Worm (Caenorhabditis elegans) whole organism, early embryonic: ENCODE results near the gene wee-1.1.

Source experiments
- F13C5.2 ChIP-seq: sonication (generic microtip); optimal IDR thresholded peaks from 2 replicates; lab custom pipeline; 2017; ENCODE audit warnings: mild to moderate bottlenecking, missing genetic modification characterization, inconsistent platforms, missing compliant biosample characterization
- aly-1 ChIP-seq: sonication (generic microtip); optimal IDR thresholded peaks from 2 replicates; lab custom pipeline; 2016; ENCODE audit warnings: missing genetic modification characterization, missing compliant biosample characterization
- ama-1 ChIP-seq: fragments of 150-350 bp; optimal IDR thresholded peaks from 2 replicates; lab custom pipeline; 2014
- ceh-36 ChIP-seq: sonication (generic microtip); optimal IDR thresholded peaks from 2 replicates; lab custom pipeline; 2016; ENCODE audit warnings: missing genetic modification characterization, inconsistent platforms, missing compliant biosample characterization
- ets-7 ChIP-seq: sonication (generic microtip); optimal IDR thresholded peaks from 2 replicates; lab custom pipeline; 2016; ENCODE audit warnings: missing genotype, missing genetic modification characterization, missing compliant biosample characterization
- flt-1 ChIP-seq: fragments of 200-800 bp; sonication (Bioruptor generic); IDR thresholded peaks from 2 replicates; pipeline ENCODE4 v1.3.6; 2022; ENCODE audit warnings: missing genetic modification characterization, missing compliant biosample characterization
- hmbx-1 ChIP-seq: sonication (generic microtip); optimal IDR thresholded peaks from 2 replicates; lab custom pipeline; 2016; ENCODE audit warnings: mild to moderate bottlenecking, missing genetic modification characterization, missing compliant biosample characterization
- hmg-4 ChIP-seq: fragments of 200-800 bp; sonication (Bioruptor generic); optimal IDR thresholded peaks from 2 replicates; lab custom pipeline; 2018; ENCODE audit warnings: mild to moderate bottlenecking, missing genetic modification characterization, missing compliant biosample characterization
- hnd-1 ChIP-seq: sonication (generic microtip); optimal IDR thresholded peaks from 2 replicates; lab custom pipeline; 2016; ENCODE audit warnings: missing genetic modification characterization, missing compliant biosample characterization
- scrt-1 ChIP-seq: fragments of 200-800 bp; sonication (Bioruptor generic); IDR thresholded peaks from 2 replicates; pipeline ENCODE4 v1.3.6; 2022; ENCODE audit warnings: missing genetic modification characterization, missing compliant biosample characterization
- sea-1 ChIP-seq: fragments of 200-800 bp; sonication (Bioruptor generic); conservative IDR thresholded peaks from 2 replicates; pipeline ENCODE4 v1.3.6; 2022; ENCODE audit warnings: missing genetic modification characterization, missing compliant biosample characterization
- tbx-11 ChIP-seq: fragments of 200-800 bp; sonication (Bioruptor generic); IDR thresholded peaks from 2 replicates; pipeline ENCODE4 v1.3.6; 2022; ENCODE audit warnings: missing genetic modification characterization, missing compliant biosample characterization
- tbx-37 ChIP-seq: fragments of 200-800 bp; sonication (Bioruptor generic); conservative IDR thresholded peaks from 2 replicates; pipeline ENCODE4 v1.3.6; 2022; ENCODE audit warnings: missing genetic modification reagents, missing genetic modification characterization, missing compliant biosample characterization
- tra-4 ChIP-seq: sonication (generic microtip); optimal IDR thresholded peaks from 2 replicates; lab custom pipeline; 2017; ENCODE audit warnings: missing genetic modification characterization, missing compliant biosample characterization

ce11 chrII:9537429-9537828, 45.9 kb downstream of the wee-1.1 start, which contains the start of gene sra-8:
- TF ChIP-seq F13C5.2 (no peak), hmg-4 (no peak), hmbx-1 (tag; lab: Kevin White, UChicago) (no peak), ets-7 (no peak), ama-1 (lab: Kevin White, UChicago) (no peak), tbx-37 (no peak), tra-4 (tag; lab: Kevin White, UChicago) (no peak), tbx-11 (GFP tag; lab: Robert Waterston, UW) (no peak), ceh-36 (tag; lab: Kevin White, UChicago) (no peak), flt-1 (GFP tag; lab: Robert Waterston, UW) (no peak), hnd-1 (no peak), sea-1 (no peak), aly-1 (tag; lab: Kevin White, UChicago) (no peak), scrt-1 (GFP tag; lab: Robert Waterston, UW) (no peak)
